Worm (Caenorhabditis elegans) whole organism, young adult: Measurements from ENCODE around the gene aly-3.

Experiments used
- B0019.2 ChIP-seq: fragments of 200-800 bp; sonication (Bioruptor generic); conservative IDR thresholded peaks from 2 replicates; pipeline ENCODE4 v1.3.6; 2022; ENCODE audit warnings: missing genetic modification reagents, missing genetic modification characterization, missing compliant biosample characterization
- B0336.3 ChIP-seq: fragments of 200-800 bp; sonication (Bioruptor generic); IDR thresholded peaks from 2 replicates; pipeline ENCODE4 v1.3.6; 2022; ENCODE audit warnings: missing genetic modification characterization, missing compliant biosample characterization
- F33H1.4 ChIP-seq: fragments of 200-800 bp; sonication (Bioruptor generic); IDR thresholded peaks from 2 replicates; pipeline ENCODE4 v1.3.6; 2022; ENCODE audit warnings: missing genetic modification reagents, missing genetic modification characterization, missing compliant biosample characterization
- F37B4.10 ChIP-seq: fragments of 200-800 bp; sonication (Bioruptor generic); IDR thresholded peaks from 2 replicates; pipeline ENCODE4 v1.3.6; 2022; ENCODE audit warnings: missing genetic modification characterization, missing compliant biosample characterization
- F39B2.1 ChIP-seq: fragments of 200-800 bp; sonication (Bioruptor generic); IDR thresholded peaks from 2 replicates; pipeline ENCODE4 v1.3.6; 2022; ENCODE audit warnings: missing genetic modification reagents, missing genetic modification characterization, missing compliant biosample characterization
- F52B5.7 ChIP-seq: sonication (generic microtip); optimal IDR thresholded peaks from 2 replicates; lab custom pipeline; 2016; ENCODE audit warnings: mild to moderate bottlenecking, missing genetic modification characterization, missing compliant biosample characterization
- F55B11.4 ChIP-seq: sonication (generic microtip); optimal IDR thresholded peaks from 2 replicates; lab custom pipeline; 2016; ENCODE audit warnings: missing compliant biosample characterization, missing genetic modification characterization, borderline replicate concordance; ENCODE audit not compliant: insufficient read depth
- T26A5.8 ChIP-seq: sonication (generic microtip); optimal IDR thresholded peaks from 2 replicates; lab custom pipeline; 2016; ENCODE audit warnings: missing genetic modification characterization, missing compliant biosample characterization
- Y56A3A.18 ChIP-seq: fragments of 200-800 bp; sonication (Bioruptor generic); IDR thresholded peaks from 2 replicates; pipeline ENCODE4 v1.3.6; 2022; ENCODE audit warnings: missing genetic modification reagents, missing genetic modification characterization, missing compliant biosample characterization
- Y79H2A.3 ChIP-seq: fragments of 200-800 bp; sonication (Bioruptor generic); conservative IDR thresholded peaks from 2 replicates; pipeline ENCODE4 v1.3.6; 2022; ENCODE audit warnings: missing genetic modification reagents, missing genetic modification characterization, missing compliant biosample characterization
- ama-1 ChIP-seq, 3 experiments: fragments of 150-350 bp in 1 of 3; sonication (generic microtip) in 2 of 3; optimal IDR thresholded peaks; 2 replicates each; lab custom pipeline; 2014 to 2018; ENCODE audit warnings: missing biosample characterization in 2 of 3, missing genetic modification characterization in 2 of 3, missing genetic modification reagents in 2 of 3
- attf-5 ChIP-seq: fragments of 200-800 bp; sonication (Bioruptor generic); optimal IDR thresholded peaks from 2 replicates; lab custom pipeline; 2018; ENCODE audit warnings: mild to moderate bottlenecking, missing genetic modification characterization, missing compliant biosample characterization
- cebp-1 ChIP-seq, 2 experiments: fragments of 200-800 bp in 1 of 2; sonication (Bioruptor generic) in 1 of 2; sonication (generic microtip) in 1 of 2; IDR thresholded peaks in 1 of 2; optimal IDR thresholded peaks in 1 of 2; 2 replicates each; pipeline versions ENCODE4 v1.3.6 to Lab custom; 2017 to 2022; ENCODE audit warnings: missing compliant biosample characterization in 2 of 2, missing genetic modification characterization in 2 of 2, mild to moderate bottlenecking in 1 of 2, missing genetic modification reagents in 1 of 2, moderate library complexity in 1 of 2
- cebp-2 ChIP-seq: fragments of 200-800 bp; sonication (Bioruptor generic); IDR thresholded peaks from 2 replicates; pipeline ENCODE4 v1.3.6; 2022; ENCODE audit warnings: missing genetic modification characterization, missing compliant biosample characterization
- ceh-27 ChIP-seq: fragments of 200-800 bp; sonication (Bioruptor generic); optimal IDR thresholded peaks from 2 replicates; lab custom pipeline; 2018; ENCODE audit warnings: mild to moderate bottlenecking, missing genetic modification characterization, moderate library complexity, missing compliant biosample characterization
- ceh-40 ChIP-seq: fragments of 200-800 bp; sonication (Bioruptor generic); IDR thresholded peaks from 2 replicates; pipeline ENCODE4 v1.3.6; 2022; ENCODE audit warnings: missing genetic modification characterization, missing compliant biosample characterization
- ceh-58 ChIP-seq: fragments of 200-800 bp; sonication (Bioruptor generic); IDR thresholded peaks from 2 replicates; pipeline ENCODE4 v1.3.6; 2022; ENCODE audit warnings: missing genetic modification characterization, missing compliant biosample characterization
- ceh-91 ChIP-seq: fragments of 200-800 bp; sonication (Bioruptor generic); IDR thresholded peaks from 2 replicates; pipeline ENCODE4 v1.3.6; 2022; ENCODE audit warnings: missing genetic modification reagents, missing genetic modification characterization, missing compliant biosample characterization
- chd-7 ChIP-seq: sonication (generic microtip); optimal IDR thresholded peaks from 2 replicates; lab custom pipeline; 2016; ENCODE audit warnings: mild to moderate bottlenecking, missing genetic modification characterization, moderate library complexity, missing compliant biosample characterization
- egl-44 ChIP-seq: fragments of 200-800 bp; sonication (Bioruptor generic); IDR thresholded peaks from 2 replicates; pipeline ENCODE4 v1.3.6; 2022; ENCODE audit warnings: missing genetic modification reagents, missing genetic modification characterization, missing compliant biosample characterization
- ekl-4 ChIP-seq: fragments of 200-800 bp; sonication (Bioruptor generic); IDR thresholded peaks from 2 replicates; pipeline ENCODE4 v1.3.6; 2022; ENCODE audit warnings: missing genetic modification reagents, missing genetic modification characterization, missing compliant biosample characterization
- hmg-1.2 ChIP-seq: fragments of 200-800 bp; sonication (Bioruptor generic); IDR thresholded peaks from 2 replicates; pipeline ENCODE4 v1.3.6; 2022; ENCODE audit warnings: missing genetic modification reagents, missing genetic modification characterization, missing compliant biosample characterization
- hrde-1 ChIP-seq: sonication (generic microtip); optimal IDR thresholded peaks from 2 replicates; lab custom pipeline; 2016; ENCODE audit warnings: missing genetic modification characterization, mild to moderate bottlenecking, missing compliant biosample characterization, moderate library complexity, missing genotype, missing genetic modification reagents, borderline replicate concordance
- hsf-1 ChIP-seq: fragments of 200-800 bp; sonication (Bioruptor generic); IDR thresholded peaks from 2 replicates; pipeline ENCODE4 v1.3.6; 2022; ENCODE audit warnings: missing genetic modification reagents, missing genetic modification characterization, missing compliant biosample characterization
- lin-26 ChIP-seq: fragments of 200-800 bp; sonication (Bioruptor generic); IDR thresholded peaks from 2 replicates; pipeline ENCODE4 v1.3.6; 2022; ENCODE audit warnings: missing genetic modification reagents, missing genetic modification characterization, missing compliant biosample characterization
- lin-35 ChIP-seq, 3 experiments: fragments of 150-350 bp in 2 of 3; sonication (generic microtip) in 1 of 3; optimal IDR thresholded peaks; 2 replicates each; lab custom pipeline; 2014 to 2018; ENCODE audit warnings: missing biosample characterization in 3 of 3, missing genetic modification characterization in 3 of 3, missing genetic modification reagents in 3 of 3
- lin-54 ChIP-seq: fragments of 200-800 bp; sonication (Bioruptor generic); optimal IDR thresholded peaks from 2 replicates; lab custom pipeline; 2018; ENCODE audit warnings: mild to moderate bottlenecking, missing genetic modification characterization, missing compliant biosample characterization
- madf-6 ChIP-seq: fragments of 200-800 bp; sonication (Bioruptor generic); IDR thresholded peaks from 2 replicates; pipeline ENCODE4 v1.3.6; 2022; ENCODE audit warnings: missing genetic modification reagents, missing genetic modification characterization, missing compliant biosample characterization
- madf-8 ChIP-seq: fragments of 200-800 bp; sonication (Bioruptor generic); conservative IDR thresholded peaks from 2 replicates; pipeline ENCODE4 v1.3.6; 2022; ENCODE audit warnings: missing genetic modification reagents, missing genetic modification characterization, missing compliant biosample characterization
- mcd-1 ChIP-seq: fragments of 200-800 bp; sonication (Bioruptor generic); IDR thresholded peaks from 2 replicates; pipeline ENCODE4 v1.3.6; 2022; ENCODE audit warnings: missing genetic modification reagents, missing genetic modification characterization, missing compliant biosample characterization
- mes-4 ChIP-seq: sonication (generic microtip); optimal IDR thresholded peaks from 2 replicates; lab custom pipeline; 2016; ENCODE audit warnings: missing genotype, missing genetic modification characterization, missing compliant biosample characterization
- nfya-1 ChIP-seq: sonication (generic microtip); optimal IDR thresholded peaks from 2 replicates; lab custom pipeline; 2017; ENCODE audit warnings: antibody characterized with exemption, missing compliant biosample characterization, missing genetic modification characterization, borderline replicate concordance; ENCODE audit not compliant: insufficient read depth
- nfyb-1 ChIP-seq: fragments of 200-800 bp; sonication (Bioruptor generic); IDR thresholded peaks from 2 replicates; pipeline ENCODE4 v1.3.6; 2022; ENCODE audit warnings: missing genetic modification reagents, missing genetic modification characterization, missing compliant biosample characterization
- nhr-80 ChIP-seq: sonication (generic microtip); optimal IDR thresholded peaks from 2 replicates; lab custom pipeline; 2016; ENCODE audit warnings: missing genetic modification characterization, missing compliant biosample characterization
- sea-2 ChIP-seq: fragments of 200-800 bp; sonication (Bioruptor generic); IDR thresholded peaks from 2 replicates; pipeline ENCODE4 v1.3.6; 2022; ENCODE audit warnings: missing genetic modification characterization, missing compliant biosample characterization
- snpc-3.4 ChIP-seq: sonication (generic microtip); optimal IDR thresholded peaks from 2 replicates; lab custom pipeline; 2017; ENCODE audit warnings: missing genetic modification characterization, mild to moderate bottlenecking, missing compliant biosample characterization, antibody characterized with exemption, moderate library complexity, missing genotype, missing genetic modification reagents
- somi-1 ChIP-seq: fragments of 200-800 bp; sonication (Bioruptor generic); optimal IDR thresholded peaks from 2 replicates; lab custom pipeline; 2018; ENCODE audit warnings: mild to moderate bottlenecking, missing genetic modification characterization, missing compliant biosample characterization
- unc-130 ChIP-seq: sonication (generic microtip); optimal IDR thresholded peaks from 2 replicates; lab custom pipeline; 2016; ENCODE audit warnings: missing genetic modification reagents, missing genetic modification characterization, missing compliant biosample characterization
- ztf-3 ChIP-seq: fragments of 200-800 bp; sonication (Bioruptor generic); optimal IDR thresholded peaks from 2 replicates; lab custom pipeline; 2018; ENCODE audit warnings: mild to moderate bottlenecking, missing genetic modification characterization, missing compliant biosample characterization

aly-3 gene

DNA sequence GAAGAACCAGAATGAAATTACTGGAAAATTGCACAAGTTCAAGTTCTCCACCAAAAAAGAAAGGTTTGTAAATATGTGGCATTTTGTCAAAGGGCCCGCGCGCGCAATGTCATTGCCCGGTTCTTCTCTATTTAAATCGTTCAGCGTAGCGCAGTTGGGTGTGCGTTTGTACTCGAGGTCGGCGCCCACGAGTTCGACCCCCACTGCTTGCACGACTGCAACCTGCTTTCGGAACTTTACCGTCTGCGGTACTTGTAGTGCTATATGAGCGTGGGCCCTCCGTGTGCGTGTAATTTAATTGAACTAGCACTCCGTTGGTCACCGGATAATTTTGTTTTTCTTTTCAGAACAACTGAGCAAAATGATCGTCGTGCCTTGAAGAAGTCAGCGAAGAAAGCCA, 36.6 kb upstream of the aly-3 start (continued):
- TF ChIP-seq lin-54 (GFP tag; lab: Kevin White, UChicago) (peak; percentile 87), snpc-3.4 (peak; percentile 67), B0019.2 (0 out of 2 replicates have a peak, but pooled peaks have one; percentile 56), ztf-3 (GFP tag; lab: Kevin White, UChicago) (no peak), Y56A3A.18 (GFP tag; lab: Robert Waterston, UW) (peak; percentile 86)
- TF ChIP-seq, all 124 proteins: peak for 98

DNA sequence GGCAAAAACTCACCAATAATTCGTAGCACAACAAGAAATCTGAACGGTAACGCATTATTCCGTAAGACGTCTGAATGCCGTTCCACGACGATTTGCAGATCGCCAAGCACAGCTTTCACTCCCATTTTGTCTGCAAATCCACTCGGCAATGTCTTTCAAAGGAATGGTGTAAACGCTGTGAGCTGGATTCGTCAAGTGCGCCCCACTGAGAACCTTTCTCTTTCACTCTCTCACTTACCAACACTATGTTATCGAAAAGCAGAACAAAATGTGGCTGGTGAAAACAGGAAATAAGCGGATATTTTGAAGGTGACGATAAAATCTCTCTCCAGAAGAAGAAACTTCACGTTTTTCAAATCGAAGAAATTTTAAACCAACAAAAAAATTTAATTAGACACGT, 34.2 kb upstream of the aly-3 start:
- TF ChIP-seq Y79H2A.3 (GFP tag; lab: Robert Waterston, UW) = no peak
- TF ChIP-seq hsf-1 (GFP tag; lab: Robert Waterston, UW) = 0 out of 2 replicates have a peak, but pooled peaks have one; percentile 15
- 0 out of 2 replicates have a peak, but pooled peaks have one; percentile 39 for TF ChIP-seq B0336.3
- TF ChIP-seq madf-6 = peak; percentile 35; the same call in 1 of the 2 replicates
- 0 out of 2 replicates have a peak, but pooled peaks have one; percentile 10 for TF ChIP-seq Y56A3A.18 (GFP tag; lab: Robert Waterston, UW)
- 0 out of 2 replicates have a peak, but pooled peaks have one; percentile 43 for TF ChIP-seq cebp-2 (GFP tag; lab: Robert Waterston, UW)
- TF ChIP-seq F52B5.7 (tag; lab: Kevin White, UChicago) = peak; percentile 5
- peak; percentile 39 for TF ChIP-seq ceh-27 (GFP tag; lab: Kevin White, UChicago)
- TF ChIP-seq hrde-1 (tag; lab: Kevin White, UChicago) = peak; percentile 19
- peak; percentile 54; the same call in 1 of the 2 replicates for TF ChIP-seq hmg-1.2 (GFP tag; lab: Robert Waterston, UW)
- TF ChIP-seq ama-1 (optimal IDR thresholded peaks at IDR 0.05; lab: Kevin White, UChicago) = peak; percentile 1
- TF ChIP-seq ama-1 (GFP tag; optimal IDR thresholded peaks at IDR 0.05; lab: Kevin White, UChicago) = no peak
- no peak for TF ChIP-seq somi-1 (GFP tag; lab: Kevin White, UChicago)
- TF ChIP-seq ekl-4 (GFP tag; lab: Robert Waterston, UW) = peak; percentile 66
- TF ChIP-seq F39B2.1 = no peak
- peak; percentile 48; the same call in 1 of the 2 replicates for TF ChIP-seq mcd-1 (GFP tag; lab: Robert Waterston, UW)
- peak; percentile 14 for TF ChIP-seq nhr-80 (tag; lab: Kevin White, UChicago)
- peak; percentile 8 for TF ChIP-seq attf-5 (GFP tag; lab: Kevin White, UChicago)
- TF ChIP-seq unc-130 (GFP tag; lab: Kevin White, UChicago) = no peak
- no peak for TF ChIP-seq cebp-1 (GFP tag; IDR thresholded peaks at IDR 0.05; lab: Robert Waterston, UW)
- TF ChIP-seq cebp-1 (tag; optimal IDR thresholded peaks at IDR 0.05; lab: Kevin White, UChicago) = peak; percentile 25
- TF ChIP-seq egl-44 (GFP tag; lab: Robert Waterston, UW) = no peak
- peak in 1 of 3 experiments; percentile 14 for TF ChIP-seq lin-35 (GFP tag; optimal IDR thresholded peaks at IDR 0.05; lab: Kevin White, UChicago)

DNA sequence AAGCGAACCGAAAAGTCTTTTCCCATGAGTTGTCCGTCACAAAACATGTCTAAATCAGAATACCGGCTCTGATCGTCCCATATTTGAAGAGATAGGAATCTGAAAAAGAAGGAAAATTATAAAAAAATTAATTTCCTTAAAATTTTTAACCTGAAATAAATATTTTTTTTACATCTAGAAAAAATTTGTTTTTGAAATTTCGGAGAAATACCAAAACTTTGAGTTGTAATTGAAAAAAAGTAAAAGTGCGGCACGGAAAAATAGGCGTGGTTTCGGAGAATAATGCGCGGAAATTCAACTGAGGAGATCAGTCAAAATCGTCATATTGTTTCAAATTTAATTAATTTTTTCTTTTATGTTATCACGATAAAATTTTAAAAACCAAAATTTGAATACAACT, 33.5 kb upstream of the aly-3 start, which contains the start of gene F11A10.6:
F11A10.6 (minus strand) TSS at position 101 of the 400 bp plus-strand sequence.
- TF ChIP-seq F55B11.4 (tag; lab: Kevin White, UChicago) (no peak), nfyb-1 (GFP tag; lab: Robert Waterston, UW) (no peak), ceh-40 (GFP tag; lab: Robert Waterston, UW) (no peak), attf-5 (GFP tag; lab: Kevin White, UChicago) (no peak), T26A5.8 (tag; lab: Kevin White, UChicago) (no peak), lin-35 (GFP tag; optimal IDR thresholded peaks at IDR 0.05; lab: Kevin White, UChicago) (no peak), F37B4.10 (GFP tag; lab: Robert Waterston, UW) (no peak), lin-54 (GFP tag; lab: Kevin White, UChicago) (no peak), sea-2 (GFP tag; lab: Robert Waterston, UW) (no peak), ceh-91 (GFP tag; lab: Robert Waterston, UW) (no peak), lin-26 (GFP tag; lab: Robert Waterston, UW) (no peak), F33H1.4 (GFP tag; lab: Robert Waterston, UW) (no peak), madf-8 (GFP tag; lab: Robert Waterston, UW) (no peak), ceh-58 (GFP tag; lab: Robert Waterston, UW) (no peak), mes-4 (tag; lab: Kevin White, UChicago) (no peak), chd-7 (no peak), nfya-1 (tag; lab: Kevin White, UChicago) (no peak)
- TF ChIP-seq, all 124 proteins: peak for 0
